Fruit fly (Drosophila melanogaster) whole organism, embryonic: ENCODE data around the gene CG8100.

Experiments used
- Bteb2 ChIP-seq: fragments of 200-800 bp; sonication (Bioruptor generic); optimal IDR thresholded peaks from 2 replicates; lab custom pipeline; 2016; ENCODE audit warnings: missing biosample characterization, missing genetic modification characterization
- CG11696 ChIP-seq: fragments of 200-800 bp; sonication (Bioruptor generic); IDR thresholded peaks from 2 replicates; pipeline ENCODE4 v1.3.6; 2022; ENCODE audit warnings: missing biosample characterization, missing genetic modification characterization
- Mrtf ChIP-seq: fragments of 200-800 bp; sonication (Bioruptor generic); IDR thresholded peaks from 3 replicates; pipeline ENCODE4 v1.3.6; 2022; ENCODE audit warnings: missing biosample characterization, missing genetic modification characterization
- Ravus ChIP-seq: fragments of 200-800 bp; sonication (Bioruptor generic); IDR thresholded peaks from 2 replicates; pipeline ENCODE4 v1.3.6; 2022; ENCODE audit warnings: missing biosample characterization, missing genetic modification characterization
- hth ChIP-seq: fragments of >200 bp; optimal IDR thresholded peaks from 2 replicates; lab custom pipeline; 2017; ENCODE audit warnings: inconsistent platforms
- mld ChIP-seq: fragments of 200-800 bp; sonication (Bioruptor generic); IDR thresholded peaks from 3 replicates; pipeline ENCODE4 v1.3.6; 2022; ENCODE audit warnings: missing biosample characterization, missing genetic modification characterization; ENCODE audit not compliant: partially characterized antibody
- pan ChIP-seq, 4 experiments: fragments of >200 bp in 3 of 4; fragments of 200-800 bp in 1 of 4; sonication (Bioruptor generic) in 1 of 4; optimal IDR thresholded peaks in 3 of 4; IDR thresholded peaks in 1 of 4; 2 replicates each; pipeline versions ENCODE4 v1.3.6 to Lab custom; 2017 to 2022; ENCODE audit warnings: missing biosample characterization in 2 of 4, missing genetic modification characterization in 2 of 4, mixed read lengths in 1 of 4

dm6 chr3L:14109831-14110230, 26.4 kb downstream of the CG8100 start:
- no peak for TF ChIP-seq mld (GFP tag; lab: Robert Waterston, UW)
- no peak for TF ChIP-seq pan (optimal IDR thresholded peaks at IDR 0.05; lab: Kevin White, UChicago)
- TF ChIP-seq pan (GFP tag; optimal IDR thresholded peaks at IDR 0.05 in 1 of 2, IDR thresholded peaks at IDR 0.05 in 1 of 2) = no peak
- no peak for TF ChIP-seq hth
- TF ChIP-seq Mrtf (GFP tag; lab: Robert Waterston, UW) = no peak
- TF ChIP-seq Ravus (GFP tag; lab: Robert Waterston, UW) = no peak
- no peak for TF ChIP-seq Bteb2 (GFP tag; lab: Kevin White, UChicago)
- TF ChIP-seq CG11696 (GFP tag; lab: Robert Waterston, UW) = no peak
